Worm (Caenorhabditis elegans) whole organism, young adult: ENCODE data around the gene F47B8.14.

Source experiments
- B0261.1 ChIP-seq: sonication (generic microtip); optimal IDR thresholded peaks from 2 replicates; lab custom pipeline; 2016; ENCODE audit warnings: mild to moderate bottlenecking, missing genetic modification characterization, moderate library complexity, missing compliant biosample characterization
- C17E4.6 ChIP-seq: fragments of 200-800 bp; sonication (Bioruptor generic); IDR thresholded peaks from 2 replicates; pipeline ENCODE4 v1.3.6; 2022; ENCODE audit warnings: missing genetic modification reagents, missing genetic modification characterization, missing compliant biosample characterization
- D2030.7 ChIP-seq: fragments of 200-800 bp; sonication (Bioruptor generic); IDR thresholded peaks from 2 replicates; pipeline ENCODE4 v1.3.6; 2022; ENCODE audit warnings: missing genetic modification reagents, missing genetic modification characterization, missing compliant biosample characterization
- F10E7.11 ChIP-seq: sonication (generic microtip); optimal IDR thresholded peaks from 2 replicates; lab custom pipeline; 2017; ENCODE audit warnings: mild to moderate bottlenecking, missing genetic modification characterization, moderate library complexity, missing compliant biosample characterization
- F33H1.4 ChIP-seq: fragments of 200-800 bp; sonication (Bioruptor generic); IDR thresholded peaks from 2 replicates; pipeline ENCODE4 v1.3.6; 2022; ENCODE audit warnings: missing genetic modification reagents, missing genetic modification characterization, missing compliant biosample characterization
- F37B4.10 ChIP-seq: fragments of 200-800 bp; sonication (Bioruptor generic); IDR thresholded peaks from 2 replicates; pipeline ENCODE4 v1.3.6; 2022; ENCODE audit warnings: missing genetic modification characterization, missing compliant biosample characterization
- F57A8.1 ChIP-seq: fragments of 200-800 bp; sonication (Bioruptor generic); optimal IDR thresholded peaks from 2 replicates; lab custom pipeline; 2018; ENCODE audit warnings: mild to moderate bottlenecking, missing genetic modification characterization, moderate library complexity, missing compliant biosample characterization
- akir-1 ChIP-seq: fragments of 200-800 bp; sonication (Bioruptor generic); optimal IDR thresholded peaks from 2 replicates; lab custom pipeline; 2018; ENCODE audit warnings: mild to moderate bottlenecking, missing genetic modification characterization, moderate library complexity, missing compliant biosample characterization
- ama-1 ChIP-seq, 3 experiments: fragments of 150-350 bp in 1 of 3; sonication (generic microtip) in 2 of 3; optimal IDR thresholded peaks; 2 replicates each; lab custom pipeline; 2014 to 2018; ENCODE audit warnings: missing biosample characterization in 2 of 3, missing genetic modification characterization in 2 of 3, missing genetic modification reagents in 2 of 3
- atf-7 ChIP-seq: sonication (generic microtip); optimal IDR thresholded peaks from 2 replicates; lab custom pipeline; 2017; ENCODE audit warnings: mild to moderate bottlenecking, missing genetic modification characterization, missing compliant biosample characterization
- attf-5 ChIP-seq: fragments of 200-800 bp; sonication (Bioruptor generic); optimal IDR thresholded peaks from 2 replicates; lab custom pipeline; 2018; ENCODE audit warnings: mild to moderate bottlenecking, missing genetic modification characterization, missing compliant biosample characterization
- attf-6 ChIP-seq: fragments of 200-800 bp; sonication (Bioruptor generic); IDR thresholded peaks from 2 replicates; pipeline ENCODE4 v1.3.6; 2022; ENCODE audit warnings: missing genetic modification reagents, missing genetic modification characterization, missing compliant biosample characterization
- bed-1 ChIP-seq: fragments of 200-800 bp; sonication (Bioruptor generic); IDR thresholded peaks from 2 replicates; pipeline ENCODE4 v1.3.6; 2022; ENCODE audit warnings: missing genetic modification reagents, missing genetic modification characterization, missing compliant biosample characterization
- cebp-1 ChIP-seq, 2 experiments: fragments of 200-800 bp in 1 of 2; sonication (Bioruptor generic) in 1 of 2; sonication (generic microtip) in 1 of 2; IDR thresholded peaks in 1 of 2; optimal IDR thresholded peaks in 1 of 2; 2 replicates each; pipeline versions ENCODE4 v1.3.6 to Lab custom; 2017 to 2022; ENCODE audit warnings: missing compliant biosample characterization in 2 of 2, missing genetic modification characterization in 2 of 2, mild to moderate bottlenecking in 1 of 2, missing genetic modification reagents in 1 of 2, moderate library complexity in 1 of 2
- ceh-27 ChIP-seq: fragments of 200-800 bp; sonication (Bioruptor generic); optimal IDR thresholded peaks from 2 replicates; lab custom pipeline; 2018; ENCODE audit warnings: mild to moderate bottlenecking, missing genetic modification characterization, moderate library complexity, missing compliant biosample characterization
- ceh-40 ChIP-seq: fragments of 200-800 bp; sonication (Bioruptor generic); IDR thresholded peaks from 2 replicates; pipeline ENCODE4 v1.3.6; 2022; ENCODE audit warnings: missing genetic modification characterization, missing compliant biosample characterization
- ceh-58 ChIP-seq: fragments of 200-800 bp; sonication (Bioruptor generic); IDR thresholded peaks from 2 replicates; pipeline ENCODE4 v1.3.6; 2022; ENCODE audit warnings: missing genetic modification characterization, missing compliant biosample characterization
- ceh-79 ChIP-seq: sonication (generic microtip); optimal IDR thresholded peaks from 2 replicates; lab custom pipeline; 2017; ENCODE audit warnings: mild to moderate bottlenecking, missing genetic modification characterization, missing compliant biosample characterization
- ceh-91 ChIP-seq: fragments of 200-800 bp; sonication (Bioruptor generic); IDR thresholded peaks from 2 replicates; pipeline ENCODE4 v1.3.6; 2022; ENCODE audit warnings: missing genetic modification reagents, missing genetic modification characterization, missing compliant biosample characterization
- chd-7 ChIP-seq: sonication (generic microtip); optimal IDR thresholded peaks from 2 replicates; lab custom pipeline; 2016; ENCODE audit warnings: mild to moderate bottlenecking, missing genetic modification characterization, moderate library complexity, missing compliant biosample characterization
- dpff-1 ChIP-seq: sonication (generic microtip); optimal IDR thresholded peaks from 2 replicates; lab custom pipeline; 2017; ENCODE audit warnings: mild to moderate bottlenecking, missing genetic modification characterization, missing compliant biosample characterization
- efl-1 ChIP-seq: fragments of 150-350 bp; optimal IDR thresholded peaks from 2 replicates; lab custom pipeline; 2014; ENCODE audit warnings: missing biosample characterization, missing genetic modification reagents, missing genetic modification characterization
- egl-18 ChIP-seq: fragments of 200-800 bp; sonication (Bioruptor generic); IDR thresholded peaks from 2 replicates; pipeline ENCODE4 v1.3.6; 2022; ENCODE audit warnings: missing genetic modification reagents, missing genetic modification characterization, missing compliant biosample characterization
- egl-44 ChIP-seq: fragments of 200-800 bp; sonication (Bioruptor generic); IDR thresholded peaks from 2 replicates; pipeline ENCODE4 v1.3.6; 2022; ENCODE audit warnings: missing genetic modification reagents, missing genetic modification characterization, missing compliant biosample characterization
- ets-4 ChIP-seq: fragments of 200-800 bp; sonication (Bioruptor generic); optimal IDR thresholded peaks from 2 replicates; lab custom pipeline; 2018; ENCODE audit warnings: mild to moderate bottlenecking, missing genetic modification characterization, missing compliant biosample characterization
- him-1 ChIP-seq: sonication (generic microtip); optimal IDR thresholded peaks from 2 replicates; lab custom pipeline; 2016; ENCODE audit warnings: missing genotype, missing genetic modification reagents, missing genetic modification characterization, missing compliant biosample characterization
- hlh-12 ChIP-seq: sonication (generic microtip); optimal IDR thresholded peaks from 2 replicates; lab custom pipeline; 2016; ENCODE audit warnings: missing genetic modification characterization, missing compliant biosample characterization
- hlh-26 ChIP-seq: fragments of 200-800 bp; sonication (Bioruptor generic); conservative IDR thresholded peaks from 2 replicates; pipeline ENCODE4 v1.3.6; 2022; ENCODE audit warnings: missing genetic modification reagents, missing genetic modification characterization, missing compliant biosample characterization
- lin-26 ChIP-seq: fragments of 200-800 bp; sonication (Bioruptor generic); IDR thresholded peaks from 2 replicates; pipeline ENCODE4 v1.3.6; 2022; ENCODE audit warnings: missing genetic modification reagents, missing genetic modification characterization, missing compliant biosample characterization
- lsl-1 ChIP-seq: fragments of 200-800 bp; sonication (Bioruptor generic); optimal IDR thresholded peaks from 2 replicates; lab custom pipeline; 2018; ENCODE audit warnings: mild to moderate bottlenecking, missing genetic modification characterization, moderate library complexity, missing compliant biosample characterization
- madf-6 ChIP-seq: fragments of 200-800 bp; sonication (Bioruptor generic); IDR thresholded peaks from 2 replicates; pipeline ENCODE4 v1.3.6; 2022; ENCODE audit warnings: missing genetic modification reagents, missing genetic modification characterization, missing compliant biosample characterization
- mxl-1 ChIP-seq: sonication (generic microtip); optimal IDR thresholded peaks from 2 replicates; lab custom pipeline; 2016; ENCODE audit warnings: missing genetic modification characterization, missing compliant biosample characterization
- nhr-179 ChIP-seq: sonication (generic microtip); optimal IDR thresholded peaks from 2 replicates; lab custom pipeline; 2016; ENCODE audit warnings: mild to moderate bottlenecking, missing genetic modification characterization, missing compliant biosample characterization
- pbrm-1 ChIP-seq: fragments of 200-800 bp; sonication (Bioruptor generic); IDR thresholded peaks from 2 replicates; pipeline ENCODE4 v1.3.6; 2022; ENCODE audit warnings: missing genetic modification reagents, missing genetic modification characterization, missing compliant biosample characterization
- rcor-1 ChIP-seq: fragments of 200-800 bp; sonication (Bioruptor generic); IDR thresholded peaks from 2 replicates; pipeline ENCODE4 v1.3.6; 2022; ENCODE audit warnings: missing genetic modification reagents, missing genetic modification characterization, missing compliant biosample characterization
- snpc-1.1 ChIP-seq: sonication (generic microtip); optimal IDR thresholded peaks from 2 replicates; lab custom pipeline; 2017; ENCODE audit warnings: missing genetic modification characterization, mild to moderate bottlenecking, missing compliant biosample characterization, antibody characterized with exemption, moderate library complexity, missing genotype, missing genetic modification reagents; ENCODE audit not compliant: insufficient read depth
- snpc-3.4 ChIP-seq: sonication (generic microtip); optimal IDR thresholded peaks from 2 replicates; lab custom pipeline; 2017; ENCODE audit warnings: missing genetic modification characterization, mild to moderate bottlenecking, missing compliant biosample characterization, antibody characterized with exemption, moderate library complexity, missing genotype, missing genetic modification reagents
- snpc-4 ChIP-seq, 5 experiments: fragments of 150-350 bp in 1 of 5; sonication (generic microtip) in 4 of 5; optimal IDR thresholded peaks; 2 replicates each; lab custom pipeline; 2014 to 2018; ENCODE audit warnings: missing genetic modification characterization in 5 of 5, missing biosample characterization in 3 of 5, antibody characterized with exemption in 2 of 5, mild to moderate bottlenecking in 2 of 5, missing compliant biosample characterization in 2 of 5, missing genotype in 2 of 5, moderate library complexity in 2 of 5, missing genetic modification reagents in 1 of 5
- somi-1 ChIP-seq: fragments of 200-800 bp; sonication (Bioruptor generic); optimal IDR thresholded peaks from 2 replicates; lab custom pipeline; 2018; ENCODE audit warnings: mild to moderate bottlenecking, missing genetic modification characterization, missing compliant biosample characterization
- zim-3 ChIP-seq: sonication (generic microtip); optimal IDR thresholded peaks from 2 replicates; lab custom pipeline; 2017; ENCODE audit warnings: mild to moderate bottlenecking, missing genetic modification characterization, moderate library complexity, missing compliant biosample characterization
- ztf-25 ChIP-seq: fragments of 200-800 bp; sonication (Bioruptor generic); IDR thresholded peaks from 2 replicates; pipeline ENCODE4 v1.3.6; 2022; ENCODE audit warnings: missing genetic modification reagents, missing genetic modification characterization, missing compliant biosample characterization
- ztf-26 ChIP-seq: sonication (generic microtip); optimal IDR thresholded peaks from 2 replicates; lab custom pipeline; 2017; ENCODE audit warnings: missing genetic modification characterization, missing compliant biosample characterization
- ztf-28 ChIP-seq: fragments of 200-800 bp; sonication (Bioruptor generic); IDR thresholded peaks from 2 replicates; pipeline ENCODE4 v1.3.6; 2022; ENCODE audit warnings: missing genetic modification reagents, missing genetic modification characterization, missing compliant biosample characterization
- ztf-3 ChIP-seq: fragments of 200-800 bp; sonication (Bioruptor generic); optimal IDR thresholded peaks from 2 replicates; lab custom pipeline; 2018; ENCODE audit warnings: mild to moderate bottlenecking, missing genetic modification characterization, missing compliant biosample characterization

F47B8.14 gene

DNA sequence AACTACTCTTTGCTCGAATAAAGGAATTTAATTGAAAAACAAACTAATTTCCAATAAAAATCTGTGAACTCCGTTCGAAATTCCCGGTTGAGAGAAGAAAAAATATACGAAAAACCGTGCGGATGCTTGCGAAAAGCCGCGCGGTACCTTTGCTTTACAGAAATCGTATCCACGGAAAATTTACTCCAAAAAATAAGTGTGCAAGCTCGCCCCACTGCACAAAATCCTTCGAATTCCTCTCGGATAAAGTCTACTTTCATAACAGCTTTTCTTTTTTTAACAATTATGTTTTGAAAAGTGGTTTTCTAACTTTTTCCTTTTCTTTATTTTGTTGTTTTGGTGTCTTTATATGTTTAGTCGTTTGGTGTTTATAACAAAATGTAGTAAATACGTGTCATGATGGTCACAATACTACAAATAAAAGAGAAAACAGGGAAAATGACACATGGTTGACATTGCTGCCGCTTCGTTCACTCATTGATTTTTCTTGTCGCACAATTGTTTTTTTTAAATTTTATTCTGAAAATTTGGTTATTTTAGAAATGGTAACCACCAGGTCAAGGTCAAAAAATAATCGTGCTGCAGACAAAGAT, 27.0 kb downstream of the F47B8.14 start, which contains the start of gene cept-2 (continued):
- TF ChIP-seq ama-1 (optimal IDR thresholded peaks at IDR 0.05; lab: Kevin White, UChicago) (no peak), ama-1 (GFP tag; optimal IDR thresholded peaks at IDR 0.05; lab: Kevin White, UChicago) (no peak), lsl-1 (GFP tag; lab: Kevin White, UChicago) (peak; percentile 67), efl-1 (GFP tag; lab: Kevin White, UChicago) (peak; percentile 52), ceh-91 (GFP tag; lab: Robert Waterston, UW) (0 out of 2 replicates have a peak, but pooled peaks have one; percentile 30), ztf-3 (GFP tag; lab: Kevin White, UChicago) (no peak)

DNA sequence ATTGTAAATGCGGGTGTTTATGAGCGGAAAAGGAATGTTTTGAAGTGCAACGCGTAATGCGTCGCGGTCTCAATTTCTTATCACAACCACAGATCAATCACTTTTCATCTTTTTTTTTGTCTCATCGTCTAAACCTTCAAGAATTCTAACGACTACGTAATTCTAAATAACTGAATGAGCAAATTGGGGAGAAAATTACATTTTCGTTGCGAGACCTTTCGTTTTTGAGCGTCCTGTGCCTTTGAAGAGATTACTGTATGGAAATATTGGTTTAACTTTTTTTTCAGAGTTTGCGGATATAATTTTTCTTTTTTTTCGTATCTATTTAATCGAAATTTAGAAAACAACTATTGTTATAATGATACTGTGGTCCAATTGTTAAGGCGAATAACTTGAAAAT, 30.2 kb downstream of the F47B8.14 start:
- TF ChIP-seq F33H1.4 (peak; percentile 67), F57A8.1 (GFP tag; lab: Kevin White, UChicago) (no peak), somi-1 (GFP tag; lab: Kevin White, UChicago) (no peak), C17E4.6 (GFP tag; lab: Robert Waterston, UW) (no peak), ceh-27 (GFP tag; lab: Kevin White, UChicago) (no peak), rcor-1 (GFP tag; lab: Robert Waterston, UW) (no peak), madf-6 (peak; percentile 62), ceh-40 (GFP tag; lab: Robert Waterston, UW) (no peak), F37B4.10 (no peak), ceh-58 (no peak), D2030.7 (GFP tag; lab: Robert Waterston, UW) (peak; percentile 13; the same call in 1 of the 2 replicates), egl-44 (GFP tag; lab: Robert Waterston, UW) (no peak), chd-7 (tag; lab: Kevin White, UChicago) (no peak), lsl-1 (GFP tag; lab: Kevin White, UChicago) (peak; percentile 63), ztf-25 (GFP tag; lab: Robert Waterston, UW) (0 out of 2 replicates have a peak, but pooled peaks have one; percentile 19), F10E7.11 (no peak), zim-3 (tag; lab: Kevin White, UChicago) (no peak), dpff-1 (tag; lab: Kevin White, UChicago) (no peak), cebp-1 (GFP tag; IDR thresholded peaks at IDR 0.05; lab: Robert Waterston, UW) (no peak), cebp-1 (tag; optimal IDR thresholded peaks at IDR 0.05; lab: Kevin White, UChicago) (no peak), pbrm-1 (GFP tag; lab: Robert Waterston, UW) (0 out of 2 replicates have a peak, but pooled peaks have one; percentile 19), snpc-3.4 (tag; lab: Kevin White, UChicago) (peak; percentile 25), attf-6 (GFP tag; lab: Robert Waterston, UW) (0 out of 2 replicates have a peak, but pooled peaks have one; percentile 35), ztf-28 (GFP tag; lab: Robert Waterston, UW) (no peak), hlh-26 (GFP tag; lab: Robert Waterston, UW) (no peak), B0261.1 (tag; lab: Kevin White, UChicago) (no peak), nhr-179 (tag; lab: Kevin White, UChicago) (no peak), bed-1 (no peak), lin-26 (peak; percentile 17; the same call in 1 of the 2 replicates)

ce11 chrV:14350949-14351348, 30.6 kb downstream of the F47B8.14 start:
- TF ChIP-seq ceh-79 (no peak), snpc-4 (GFP tag; optimal IDR thresholded peaks at IDR 0.05; lab: Kevin White, UChicago) (no peak), snpc-4 (tag; optimal IDR thresholded peaks at IDR 0.05; lab: Kevin White, UChicago) (peak; percentile 27 to 70 (median 58)), atf-7 (tag; lab: Kevin White, UChicago) (peak; percentile 76), ets-4 (peak; percentile 84), rcor-1 (GFP tag; lab: Robert Waterston, UW) (peak; percentile 51; the same call in 1 of the 2 replicates), attf-5 (GFP tag; lab: Kevin White, UChicago) (peak; percentile 95), ztf-3 (GFP tag; lab: Kevin White, UChicago) (no peak), ztf-26 (peak; percentile 54), mxl-1 (no peak), somi-1 (GFP tag; lab: Kevin White, UChicago) (no peak), him-1 (tag; lab: Kevin White, UChicago) (no peak), egl-18 (GFP tag; lab: Robert Waterston, UW) (no peak), snpc-1.1 (tag; lab: Kevin White, UChicago) (no peak), hlh-12 (tag; lab: Kevin White, UChicago) (no peak), akir-1 (GFP tag; lab: Kevin White, UChicago) (peak; percentile 18), attf-6 (GFP tag; lab: Robert Waterston, UW) (no peak), zim-3 (tag; lab: Kevin White, UChicago) (no peak)
